Worm (Caenorhabditis elegans) whole organism, mixed stage, embryonic: ENCODE results near the gene Y66C5A.2.

Source experiments
- M03D4.4 ChIP-seq: sonication (generic microtip); optimal IDR thresholded peaks from 2 replicates; lab custom pipeline; 2017; ENCODE audit warnings: mild to moderate bottlenecking, missing genetic modification characterization, missing compliant biosample characterization
- bed-3 ChIP-seq: fragments of 200-800 bp; sonication (Bioruptor generic); optimal IDR thresholded peaks from 3 replicates; lab custom pipeline; 2018; ENCODE audit warnings: mild to moderate bottlenecking, missing genetic modification characterization, moderate library complexity, missing compliant biosample characterization
- blmp-1 ChIP-seq: fragments of 150-350 bp; optimal IDR thresholded peaks from 2 replicates; lab custom pipeline; 2014; ENCODE audit warnings: missing biosample characterization, missing genetic modification characterization
- ceh-39 ChIP-seq: fragments of 150-350 bp; optimal IDR thresholded peaks from 2 replicates; lab custom pipeline; 2014; ENCODE audit warnings: missing biosample characterization, missing genetic modification characterization
- ceh-43 ChIP-seq: fragments of 200-800 bp; sonication (Bioruptor generic); optimal IDR thresholded peaks from 2 replicates; lab custom pipeline; 2018; ENCODE audit warnings: mild to moderate bottlenecking, missing genetic modification characterization, moderate library complexity, missing compliant biosample characterization
- ceh-83 ChIP-seq: fragments of 200-800 bp; sonication (Bioruptor generic); optimal IDR thresholded peaks from 2 replicates; lab custom pipeline; 2018; ENCODE audit warnings: mild to moderate bottlenecking, missing genetic modification characterization, missing compliant biosample characterization
- ces-1 ChIP-seq: fragments of 150-350 bp; optimal IDR thresholded peaks from 2 replicates; lab custom pipeline; 2014; ENCODE audit warnings: missing biosample characterization, missing genetic modification reagents, missing genetic modification characterization
- cnd-1 ChIP-seq: fragments of 200-800 bp; sonication (Bioruptor generic); optimal IDR thresholded peaks from 2 replicates; lab custom pipeline; 2018; ENCODE audit warnings: mild to moderate bottlenecking, missing genetic modification characterization, missing compliant biosample characterization
- drap-1 ChIP-seq: fragments of 200-800 bp; sonication (Bioruptor generic); optimal IDR thresholded peaks from 3 replicates; lab custom pipeline; 2018; ENCODE audit warnings: mild to moderate bottlenecking, missing genetic modification characterization, missing compliant biosample characterization
- elt-1 ChIP-seq: sonication (generic microtip); optimal IDR thresholded peaks from 2 replicates; lab custom pipeline; 2017; ENCODE audit warnings: missing genetic modification characterization, mild to moderate bottlenecking, missing compliant biosample characterization, antibody characterized with exemption, moderate library complexity, borderline replicate concordance; ENCODE audit not compliant: insufficient read depth
- elt-3 ChIP-seq: fragments of 150-350 bp; optimal IDR thresholded peaks from 2 replicates; lab custom pipeline; 2014; ENCODE audit warnings: missing biosample characterization, missing genetic modification characterization
- flh-1 ChIP-seq: fragments of 200-800 bp; sonication (Bioruptor generic); optimal IDR thresholded peaks from 2 replicates; lab custom pipeline; 2018; ENCODE audit warnings: mild to moderate bottlenecking, missing genetic modification characterization, moderate library complexity, missing compliant biosample characterization
- ham-2 ChIP-seq: fragments of 200-800 bp; sonication (Bioruptor generic); optimal IDR thresholded peaks from 2 replicates; lab custom pipeline; 2018; ENCODE audit warnings: mild to moderate bottlenecking, missing genetic modification characterization, missing compliant biosample characterization
- hlh-1 ChIP-seq: fragments of 150-350 bp; optimal IDR thresholded peaks from 2 replicates; lab custom pipeline; 2014; ENCODE audit warnings: missing biosample characterization, missing genetic modification reagents, missing genetic modification characterization
- lin-13 ChIP-seq: fragments of 150-350 bp; optimal IDR thresholded peaks from 2 replicates; lab custom pipeline; 2014; ENCODE audit warnings: missing biosample characterization, missing genetic modification characterization
- lin-32 ChIP-seq: fragments of 200-800 bp; sonication (Bioruptor generic); optimal IDR thresholded peaks from 2 replicates; lab custom pipeline; 2018; ENCODE audit warnings: mild to moderate bottlenecking, missing genetic modification characterization, missing compliant biosample characterization
- lsy-2 ChIP-seq: fragments of 150-350 bp; optimal IDR thresholded peaks from 2 replicates; lab custom pipeline; 2014; ENCODE audit warnings: missing biosample characterization, missing genetic modification characterization
- mab-5 ChIP-seq: fragments of 150-350 bp; optimal IDR thresholded peaks from 2 replicates; lab custom pipeline; 2014; ENCODE audit warnings: missing biosample characterization, missing genetic modification characterization
- mep-1 ChIP-seq: fragments of 150-350 bp; optimal IDR thresholded peaks from 2 replicates; lab custom pipeline; 2017; ENCODE audit warnings: missing biosample characterization, missing genetic modification reagents, missing genetic modification characterization, inconsistent platforms
- mls-2 ChIP-seq: sonication (generic microtip); optimal IDR thresholded peaks from 2 replicates; lab custom pipeline; 2016; ENCODE audit warnings: mild to moderate bottlenecking, missing genetic modification characterization, moderate library complexity, missing compliant biosample characterization
- nhr-12 ChIP-seq: fragments of 150-350 bp; optimal IDR thresholded peaks from 2 replicates; lab custom pipeline; 2014; ENCODE audit warnings: missing biosample characterization, missing genetic modification characterization
- nhr-28 ChIP-seq: fragments of 150-350 bp; optimal IDR thresholded peaks from 2 replicates; lab custom pipeline; 2014; ENCODE audit warnings: missing biosample characterization, missing genetic modification characterization
- nhr-76 ChIP-seq: sonication (generic microtip); optimal IDR thresholded peaks from 2 replicates; lab custom pipeline; 2017; ENCODE audit warnings: missing biosample characterization, missing genetic modification characterization
- pha-4 ChIP-seq: fragments of 150-350 bp; optimal IDR thresholded peaks from 2 replicates; lab custom pipeline; 2018; ENCODE audit warnings: missing biosample characterization, missing genetic modification reagents, missing genetic modification characterization
- sem-2 ChIP-seq: fragments of 200-800 bp; sonication (Bioruptor generic); optimal IDR thresholded peaks from 2 replicates; lab custom pipeline; 2018; ENCODE audit warnings: mild to moderate bottlenecking, missing genetic modification characterization, missing compliant biosample characterization
- snpc-4 ChIP-seq: fragments of 150-350 bp; optimal IDR thresholded peaks from 2 replicates; lab custom pipeline; 2014; ENCODE audit warnings: missing biosample characterization, missing genetic modification characterization
- sptf-1 ChIP-seq: sonication (generic microtip); optimal IDR thresholded peaks from 2 replicates; lab custom pipeline; 2017; ENCODE audit warnings: mild to moderate bottlenecking, missing genetic modification characterization, moderate library complexity, missing compliant biosample characterization
- tbx-8 ChIP-seq: fragments of 200-800 bp; sonication (Bioruptor generic); optimal IDR thresholded peaks from 2 replicates; lab custom pipeline; 2018; ENCODE audit warnings: mild to moderate bottlenecking, missing genetic modification characterization, moderate library complexity, missing compliant biosample characterization
- unc-120 ChIP-seq: sonication (generic microtip); optimal IDR thresholded peaks from 2 replicates; lab custom pipeline; 2017; ENCODE audit warnings: missing genetic modification characterization, missing compliant biosample characterization; ENCODE audit not compliant: poor library complexity, severe bottlenecking
- unc-39 ChIP-seq: fragments of 150-350 bp; optimal IDR thresholded peaks from 2 replicates; lab custom pipeline; 2014; ENCODE audit warnings: missing biosample characterization, missing genetic modification characterization
- zip-8 ChIP-seq: fragments of 150-350 bp; optimal IDR thresholded peaks from 2 replicates; lab custom pipeline; 2014; ENCODE audit warnings: missing biosample characterization, missing genetic modification characterization
- ztf-11 ChIP-seq: fragments of 150-350 bp; optimal IDR thresholded peaks from 2 replicates; lab custom pipeline; 2014; ENCODE audit warnings: missing biosample characterization, missing genetic modification characterization

The Y66C5A.2 gene

DNA sequence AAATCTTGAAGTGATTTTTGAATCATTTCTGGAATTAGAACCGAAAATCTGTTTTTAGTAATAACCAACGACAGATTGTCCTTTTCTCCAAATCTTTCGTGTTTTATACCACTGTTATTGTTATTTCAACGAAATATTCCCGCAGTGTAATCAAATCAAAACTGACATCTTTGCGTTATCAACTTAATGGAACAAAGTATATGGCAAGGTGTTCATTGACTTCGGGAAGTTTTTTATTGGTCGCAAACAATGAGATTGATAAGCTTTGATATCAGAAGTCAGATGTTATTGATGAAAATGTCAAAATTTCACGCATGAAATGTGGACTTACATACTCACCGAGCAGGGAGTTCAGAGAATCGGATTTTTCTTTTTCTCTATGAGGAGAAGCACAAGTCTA lies 35.8 kb upstream of the Y66C5A.2 start, which contains the start of gene F23D12.11:
TSS of gene F23D12.11 (minus strand) at position 79 of the 400 bp plus-strand sequence.
- TF ChIP-seq blmp-1 (tag; lab: Kevin White, UChicago), result no peak
- TF ChIP-seq ceh-83 (GFP tag; lab: Kevin White, UChicago), result no peak
- no peak for TF ChIP-seq M03D4.4 (tag; lab: Kevin White, UChicago)
- no peak for TF ChIP-seq bed-3 (GFP tag; lab: Kevin White, UChicago)
- TF ChIP-seq ztf-11 (tag; lab: Kevin White, UChicago), result no peak
- no peak for TF ChIP-seq cnd-1 (tag; lab: Kevin White, UChicago)
- no peak for TF ChIP-seq zip-8 (tag; lab: Kevin White, UChicago)
- no peak for TF ChIP-seq snpc-4
- no peak for TF ChIP-seq lin-13
- no peak for TF ChIP-seq mls-2 (tag; lab: Kevin White, UChicago)
- no peak for TF ChIP-seq lsy-2 (tag; lab: Kevin White, UChicago)
- no peak for TF ChIP-seq elt-3
- TF ChIP-seq mab-5 (tag; lab: Kevin White, UChicago), result no peak

ce11 chrX:14428052-14428451 lies 32.5 kb upstream of the Y66C5A.2 start, which contains the start of gene F23D12.1:
Gene F23D12.1 (minus strand): TSS chrX:14428152.
- no peak for TF ChIP-seq nhr-12 (tag; lab: Kevin White, UChicago)
- no peak for TF ChIP-seq bed-3 (GFP tag; lab: Kevin White, UChicago)
- no peak for TF ChIP-seq nhr-28 (tag; lab: Kevin White, UChicago)
- TF ChIP-seq M03D4.4 (tag; lab: Kevin White, UChicago), result no peak
- no peak for TF ChIP-seq snpc-4
- TF ChIP-seq ces-1 (GFP tag; lab: Kevin White, UChicago), result no peak
- no peak for TF ChIP-seq ceh-43 (GFP tag; lab: Kevin White, UChicago)
- no peak for TF ChIP-seq tbx-8 (GFP tag; lab: Kevin White, UChicago)
- TF ChIP-seq lin-13, result no peak
- no peak for TF ChIP-seq ztf-11 (tag; lab: Kevin White, UChicago)
- no peak for TF ChIP-seq lsy-2 (tag; lab: Kevin White, UChicago)
- no peak for TF ChIP-seq mep-1
- TF ChIP-seq ham-2, result no peak
- no peak for TF ChIP-seq cnd-1 (tag; lab: Kevin White, UChicago)
- TF ChIP-seq unc-39 (tag; lab: Kevin White, UChicago), result no peak
- no peak for TF ChIP-seq sptf-1 (tag; lab: Kevin White, UChicago)
- no peak for TF ChIP-seq ceh-83 (GFP tag; lab: Kevin White, UChicago)
- TF ChIP-seq, all 35 proteins: peak for 0

DNA sequence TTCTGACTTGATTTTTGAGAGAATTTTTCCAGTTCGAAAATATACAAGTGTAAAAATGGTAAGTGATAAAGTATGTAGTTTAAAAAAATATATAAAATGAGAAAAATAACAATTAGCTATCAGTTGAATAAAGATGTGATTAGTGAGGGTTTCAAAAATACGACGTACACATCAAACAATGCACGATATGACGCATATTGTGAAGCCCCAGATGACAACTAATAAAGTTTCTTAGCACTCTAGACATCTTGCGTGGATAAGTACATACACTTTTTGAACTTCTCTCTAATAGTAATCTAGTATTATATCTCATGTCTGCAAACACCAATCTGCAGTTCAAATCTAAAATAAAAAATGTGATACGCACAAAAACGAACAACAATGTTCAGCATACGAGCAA lies 30.1 kb upstream of the Y66C5A.2 start:
- TF ChIP-seq ztf-11 (tag; lab: Kevin White, UChicago), result no peak
- no peak for TF ChIP-seq nhr-28 (tag; lab: Kevin White, UChicago)
- TF ChIP-seq ceh-39 (tag; lab: Kevin White, UChicago), result no peak
- no peak for TF ChIP-seq unc-120 (tag; lab: Kevin White, UChicago)
- TF ChIP-seq flh-1 (GFP tag; lab: Kevin White, UChicago), result no peak
- no peak for TF ChIP-seq elt-1 (tag; lab: Kevin White, UChicago)
- TF ChIP-seq ceh-83 (GFP tag; lab: Kevin White, UChicago), result no peak
- no peak for TF ChIP-seq snpc-4
- TF ChIP-seq, all 35 proteins: peak for 0

- TF ChIP-seq sptf-1 (tag; lab: Kevin White, UChicago), result no peak
- TF ChIP-seq elt-3, result no peak
- TF ChIP-seq nhr-12 (tag; lab: Kevin White, UChicago), result no peak
- TF ChIP-seq ceh-39 (tag; lab: Kevin White, UChicago), result no peak
- TF ChIP-seq mls-2 (tag; lab: Kevin White, UChicago), result no peak
- no peak for TF ChIP-seq flh-1 (GFP tag; lab: Kevin White, UChicago)
- no peak for TF ChIP-seq M03D4.4 (tag; lab: Kevin White, UChicago)
- no peak for TF ChIP-seq unc-39 (tag; lab: Kevin White, UChicago)
- TF ChIP-seq mab-5 (tag; lab: Kevin White, UChicago), result no peak
- TF ChIP-seq zip-8 (tag; lab: Kevin White, UChicago), result no peak
- no peak for TF ChIP-seq tbx-8 (GFP tag; lab: Kevin White, UChicago)
- TF ChIP-seq lsy-2 (tag; lab: Kevin White, UChicago), result no peak
- no peak for TF ChIP-seq snpc-4
- no peak for TF ChIP-seq ham-2
- no peak for TF ChIP-seq mep-1
- no peak for TF ChIP-seq sem-2
- no peak for TF ChIP-seq lin-32 (GFP tag; lab: Kevin White, UChicago)
- no peak for TF ChIP-seq ceh-83 (GFP tag; lab: Kevin White, UChicago)
- TF ChIP-seq blmp-1 (tag; lab: Kevin White, UChicago), result no peak
Measured at ce11 chrX:14435648-14436155, 24.8 kb upstream of the Y66C5A.2 start.

DNA sequence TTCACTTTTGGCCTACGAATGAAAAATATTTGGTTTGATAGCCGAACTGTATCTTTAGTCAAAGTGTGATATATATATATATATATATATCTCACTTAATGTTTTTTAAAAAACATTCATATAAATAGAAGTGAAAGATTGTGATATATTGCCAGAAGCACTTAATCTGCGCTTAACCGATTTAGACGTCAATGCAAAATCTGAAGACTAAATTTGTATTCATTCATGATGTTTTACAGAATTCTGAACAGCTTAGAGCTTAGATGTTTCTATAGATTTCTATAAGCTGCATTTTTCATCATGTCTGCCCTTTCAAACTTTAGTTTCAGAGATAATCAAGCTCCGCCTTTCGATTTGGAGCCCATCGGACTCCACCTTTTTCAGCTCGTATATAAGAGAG lies 18.2 kb upstream of the Y66C5A.2 start, which contains the start of gene F23D12.3:
TSS of gene F23D12.3 (plus strand) at position 301 of the 400 bp plus-strand sequence.
- TF ChIP-seq ces-1 (GFP tag; lab: Kevin White, UChicago) (no peak), sem-2 (no peak), snpc-4 (no peak), lsy-2 (tag; lab: Kevin White, UChicago) (no peak), drap-1 (no peak), sptf-1 (tag; lab: Kevin White, UChicago) (no peak), flh-1 (GFP tag; lab: Kevin White, UChicago) (no peak), ceh-43 (GFP tag; lab: Kevin White, UChicago) (no peak), unc-120 (tag; lab: Kevin White, UChicago) (no peak), ham-2 (no peak), ceh-39 (tag; lab: Kevin White, UChicago) (no peak), ceh-83 (GFP tag; lab: Kevin White, UChicago) (no peak), blmp-1 (tag; lab: Kevin White, UChicago) (no peak), lin-32 (GFP tag; lab: Kevin White, UChicago) (no peak), nhr-76 (tag; lab: Kevin White, UChicago) (no peak), nhr-28 (tag; lab: Kevin White, UChicago) (no peak), bed-3 (GFP tag; lab: Kevin White, UChicago) (no peak), elt-3 (no peak), hlh-1 (tag; lab: Kevin White, UChicago) (no peak), pha-4 (tag; lab: Kevin White, UChicago) (no peak)
